Worm (Caenorhabditis elegans) whole organism, L4 larva: ENCODE results near the gene eat-4.
A peak's percentile ranks its signal among the peaks of the same experiment; 100 is the strongest.

Source experiments
- Y48G9A.11 ChIP-seq: fragments of 200-800 bp; sonication (Bioruptor generic); IDR thresholded peaks from 2 replicates; pipeline ENCODE4 v1.3.6; 2022; ENCODE audit warnings: missing genetic modification reagents, missing genetic modification characterization, missing compliant biosample characterization
- dpl-1 ChIP-seq: fragments of 150-350 bp; optimal IDR thresholded peaks from 2 replicates; lab custom pipeline; 2014; ENCODE audit warnings: missing biosample characterization, missing genetic modification reagents, missing genetic modification characterization
- fkh-10 ChIP-seq: fragments of 150-350 bp; optimal IDR thresholded peaks from 2 replicates; lab custom pipeline; 2014; ENCODE audit warnings: missing biosample characterization, missing genetic modification reagents, missing genetic modification characterization
- lin-39 ChIP-seq: fragments of 150-350 bp; optimal IDR thresholded peaks from 2 replicates; lab custom pipeline; 2014; ENCODE audit warnings: missing biosample characterization, missing genetic modification reagents, missing genetic modification characterization
- mes-2 ChIP-seq: sonication (generic microtip); optimal IDR thresholded peaks from 2 replicates; lab custom pipeline; 2016; ENCODE audit warnings: missing genotype, mild to moderate bottlenecking, missing genetic modification characterization, missing compliant biosample characterization; ENCODE audit not compliant: poor library complexity, severe bottlenecking

eat-4 gene

ce11 chrIII:9191091-9191490 lies 54.4 kb downstream of the eat-4 start, which contains the start of gene cls-3:
Gene cls-3, minus strand, starts transcription at chrIII:9191109.
- TF ChIP-seq lin-39 (tag; lab: Kevin White, UChicago) (no peak), mes-2 (tag; lab: Kevin White, UChicago) (peak; percentile 88), fkh-10 (GFP tag; lab: Kevin White, UChicago) (no peak), dpl-1 (GFP tag; lab: Kevin White, UChicago) (peak; percentile 90), Y48G9A.11 (GFP tag; lab: Robert Waterston, UW) (no peak)
